Fruit fly (Drosophila melanogaster) whole organism, prepupa: ENCODE measurements around the gene CG7457.

Experiments used
- Blimp-1 ChIP-seq: fragments of 200-800 bp; sonication (Bioruptor generic); optimal IDR thresholded peaks from 3 replicates; lab custom pipeline; 2017; ENCODE audit warnings: missing biosample characterization, missing genetic modification characterization, mild to moderate bottlenecking, moderate library complexity, missing genetic modification reagents
- CG10631 ChIP-seq: fragments of 200-800 bp; sonication (Bioruptor generic); optimal IDR thresholded peaks from 2 replicates; lab custom pipeline; 2016; ENCODE audit warnings: missing biosample characterization, missing genetic modification characterization
- CG11294 ChIP-seq: fragments of 200-800 bp; sonication (Bioruptor generic); IDR thresholded peaks from 2 replicates; pipeline ENCODE4 v1.3.6; 2022; ENCODE audit warnings: missing biosample characterization, missing genetic modification characterization
- CG11762 ChIP-seq: fragments of 200-800 bp; sonication (Bioruptor generic); optimal IDR thresholded peaks from 3 replicates; lab custom pipeline; 2016; ENCODE audit warnings: missing biosample characterization, missing genetic modification characterization; ENCODE audit not compliant: insufficient read depth
- CG15336 ChIP-seq: fragments of 200-800 bp; sonication (Bioruptor generic); IDR thresholded peaks from 2 replicates; pipeline ENCODE4 v1.3.6; 2022; ENCODE audit warnings: missing biosample characterization, missing genetic modification characterization
- CG1621 ChIP-seq: fragments of 200-800 bp; sonication (Bioruptor generic); optimal IDR thresholded peaks from 3 replicates; lab custom pipeline; 2018; ENCODE audit warnings: missing biosample characterization, mild to moderate bottlenecking, missing genetic modification characterization
- CG16779 ChIP-seq: fragments of 200-800 bp; sonication (Bioruptor generic); optimal IDR thresholded peaks from 3 replicates; lab custom pipeline; 2017; ENCODE audit warnings: missing biosample characterization, mild to moderate bottlenecking, missing genetic modification characterization
- CG3032 ChIP-seq: fragments of 200-800 bp; optimal IDR thresholded peaks from 2 replicates; lab custom pipeline; 2019; ENCODE audit warnings: missing biosample characterization, mild to moderate bottlenecking, missing genetic modification characterization, moderate library complexity
- CG31627 ChIP-seq: fragments of 200-800 bp; sonication (Bioruptor generic); optimal IDR thresholded peaks from 3 replicates; lab custom pipeline; 2016; ENCODE audit warnings: missing biosample characterization, missing genetic modification characterization
- CG3919 ChIP-seq: fragments of 200-800 bp; sonication (Bioruptor generic); optimal IDR thresholded peaks from 3 replicates; lab custom pipeline; 2016; ENCODE audit warnings: missing biosample characterization, missing genetic modification characterization
- CG4318 ChIP-seq: fragments of 200-800 bp; sonication (Bioruptor generic); optimal IDR thresholded peaks from 3 replicates; lab custom pipeline; 2017; ENCODE audit warnings: missing biosample characterization, mild to moderate bottlenecking, missing genetic modification characterization
- CG6163 ChIP-seq: fragments of 200-800 bp; sonication (Bioruptor generic); IDR thresholded peaks from 3 replicates; pipeline ENCODE4 v1.3.6; 2022; ENCODE audit warnings: missing biosample characterization, missing genetic modification characterization
- CG6276 ChIP-seq: fragments of 200-800 bp; sonication (Bioruptor generic); optimal IDR thresholded peaks from 2 replicates; lab custom pipeline; 2017; ENCODE audit warnings: missing biosample characterization, mild to moderate bottlenecking, missing genetic modification characterization
- CG6792 ChIP-seq: fragments of 200-800 bp; sonication (Bioruptor generic); optimal IDR thresholded peaks from 3 replicates; lab custom pipeline; 2016; ENCODE audit warnings: missing biosample characterization, missing genetic modification characterization
- CG6854 ChIP-seq: fragments of 200-800 bp; sonication (Bioruptor generic); optimal IDR thresholded peaks from 2 replicates; lab custom pipeline; 2017; ENCODE audit warnings: missing biosample characterization, mild to moderate bottlenecking, missing genetic modification characterization
- CG8119 ChIP-seq: fragments of 200-800 bp; sonication (Bioruptor generic); IDR thresholded peaks from 3 replicates; pipeline ENCODE4 v1.3.6; 2022; ENCODE audit warnings: missing biosample characterization, missing genetic modification characterization
- CG8319 ChIP-seq: fragments of 200-800 bp; sonication (Bioruptor generic); optimal IDR thresholded peaks from 3 replicates; lab custom pipeline; 2016; ENCODE audit warnings: missing biosample characterization, missing genetic modification characterization
- CG8632 ChIP-seq: fragments of 200-800 bp; sonication (Bioruptor generic); optimal IDR thresholded peaks from 3 replicates; lab custom pipeline; 2016; ENCODE audit warnings: missing biosample characterization, missing genetic modification characterization
- Eip75B ChIP-seq: fragments of 200-800 bp; sonication (Bioruptor generic); optimal IDR thresholded peaks from 3 replicates; lab custom pipeline; 2016; ENCODE audit warnings: missing biosample characterization, missing genetic modification characterization
- Eip78C ChIP-seq: fragments of 200-800 bp; sonication (Bioruptor generic); peaks from one replicate; lab custom pipeline; 2016; ENCODE audit warnings: missing biosample characterization, missing genetic modification characterization
- Eip93F ChIP-seq: fragments of 200-800 bp; sonication (Bioruptor generic); optimal IDR thresholded peaks from 2 replicates; lab custom pipeline; 2016; ENCODE audit warnings: missing biosample characterization, mild to moderate bottlenecking, missing genetic modification characterization
- Ets21C ChIP-seq: fragments of 200-800 bp; sonication (Bioruptor generic); optimal IDR thresholded peaks from 3 replicates; lab custom pipeline; 2016; ENCODE audit warnings: missing biosample characterization, missing genetic modification characterization
- Ets96B ChIP-seq: fragments of 200-800 bp; optimal IDR thresholded peaks from 2 replicates; lab custom pipeline; 2019; ENCODE audit warnings: missing biosample characterization, mild to moderate bottlenecking, missing genetic modification characterization, moderate library complexity
- Gug ChIP-seq: fragments of 200-800 bp; sonication (Bioruptor generic); IDR thresholded peaks from 2 replicates; pipeline ENCODE4 v1.3.6; 2022; ENCODE audit warnings: missing biosample characterization, missing genetic modification characterization
- Hr38 ChIP-seq: sonication (Bioruptor generic); optimal IDR thresholded peaks from 2 replicates; lab custom pipeline; 2016; ENCODE audit warnings: missing biosample characterization, missing genetic modification characterization
- Hr39 ChIP-seq: fragments of 200-800 bp; sonication (Bioruptor generic); optimal IDR thresholded peaks from 2 replicates; lab custom pipeline; 2016; ENCODE audit warnings: missing biosample characterization, missing genetic modification characterization
- Hr4 ChIP-seq: fragments of 200-800 bp; sonication (Bioruptor generic); optimal IDR thresholded peaks from 3 replicates; lab custom pipeline; 2016; ENCODE audit warnings: missing biosample characterization, missing genetic modification characterization
- Met ChIP-seq: fragments of 200-800 bp; sonication (Bioruptor generic); optimal IDR thresholded peaks from 3 replicates; lab custom pipeline; 2016; ENCODE audit warnings: missing biosample characterization, missing genetic modification characterization
- OdsH ChIP-seq: fragments of 200-800 bp; sonication (Bioruptor generic); optimal IDR thresholded peaks from 3 replicates; lab custom pipeline; 2016; ENCODE audit warnings: missing biosample characterization, missing genetic modification characterization
- Sox102F ChIP-seq: fragments of 200-800 bp; sonication (Bioruptor generic); optimal IDR thresholded peaks from 2 replicates; lab custom pipeline; 2016; ENCODE audit warnings: missing biosample characterization, mild to moderate bottlenecking, missing genetic modification characterization
- achi ChIP-seq: fragments of 200-800 bp; sonication (Bioruptor generic); optimal IDR thresholded peaks from 3 replicates; lab custom pipeline; 2016; ENCODE audit warnings: missing biosample characterization, missing genetic modification characterization
- cyc ChIP-seq: fragments of 200-800 bp; sonication (Bioruptor generic); optimal IDR thresholded peaks from 3 replicates; lab custom pipeline; 2016; ENCODE audit warnings: missing biosample characterization, missing genetic modification characterization
- dac ChIP-seq: fragments of 200-800 bp; sonication (Bioruptor generic); optimal IDR thresholded peaks from 2 replicates; lab custom pipeline; 2017; ENCODE audit warnings: missing biosample characterization, mild to moderate bottlenecking, missing genetic modification characterization
- dsx ChIP-seq: fragments of 200-800 bp; optimal IDR thresholded peaks from 3 replicates; lab custom pipeline; 2019; ENCODE audit warnings: missing biosample characterization, mild to moderate bottlenecking, missing genetic modification characterization, moderate library complexity; ENCODE audit not compliant: poor library complexity, severe bottlenecking
- eg ChIP-seq: fragments of 200-800 bp; sonication (Bioruptor generic); IDR thresholded peaks from 3 replicates; pipeline ENCODE4 v1.3.6; 2022; ENCODE audit warnings: missing biosample characterization, missing genetic modification characterization
- esn ChIP-seq: fragments of 200-800 bp; sonication (Bioruptor generic); optimal IDR thresholded peaks from 2 replicates; lab custom pipeline; 2016; ENCODE audit warnings: missing biosample characterization, mild to moderate bottlenecking, missing genetic modification characterization, moderate library complexity
- fd59A ChIP-seq: fragments of 200-800 bp; sonication (Bioruptor generic); optimal IDR thresholded peaks from 2 replicates; lab custom pipeline; 2017; ENCODE audit warnings: missing biosample characterization, mild to moderate bottlenecking, missing genetic modification characterization, missing genetic modification reagents
- fd85E ChIP-seq: fragments of 200-800 bp; sonication (Bioruptor generic); optimal IDR thresholded peaks from 3 replicates; lab custom pipeline; 2016; ENCODE audit warnings: missing biosample characterization, missing genetic modification characterization
- fkh ChIP-seq: fragments of 200-800 bp; sonication (Bioruptor generic); optimal IDR thresholded peaks from 3 replicates; lab custom pipeline; 2017; ENCODE audit warnings: missing biosample characterization, mild to moderate bottlenecking, missing genetic modification characterization, moderate library complexity
- lz ChIP-seq: fragments of 200-800 bp; sonication (Bioruptor generic); optimal IDR thresholded peaks from 3 replicates; lab custom pipeline; 2016; ENCODE audit warnings: missing biosample characterization, missing genetic modification characterization
- net ChIP-seq: fragments of 200-800 bp; sonication (Bioruptor generic); optimal IDR thresholded peaks from 3 replicates; lab custom pipeline; 2016; ENCODE audit warnings: missing biosample characterization, missing genetic modification characterization
- ss ChIP-seq, 2 experiments: fragments of 200-800 bp; sonication (Bioruptor generic); optimal IDR thresholded peaks; 2 replicates in 1 of 2; 3 replicates in 1 of 2; lab custom pipeline; 2017 to 2018; ENCODE audit warnings: mild to moderate bottlenecking in 2 of 2, missing biosample characterization in 2 of 2, missing genetic modification characterization in 2 of 2, moderate library complexity in 1 of 2
- svp ChIP-seq: fragments of 200-800 bp; sonication (Bioruptor generic); peaks from one replicate; lab custom pipeline; 2016; ENCODE audit warnings: missing biosample characterization, missing genetic modification characterization
- vri ChIP-seq: fragments of 200-800 bp; sonication (Bioruptor generic); optimal IDR thresholded peaks from 3 replicates; lab custom pipeline; 2016; ENCODE audit warnings: missing biosample characterization, mild to moderate bottlenecking, missing genetic modification characterization

Gene CG7457

dm6 chr3L:7741953-7742352, 15.7 kb upstream of the CG7457 start:
- no peak for TF ChIP-seq CG10631 (GFP tag; lab: Kevin White, UChicago)
- TF ChIP-seq Eip78C (GFP tag; lab: Kevin White, UChicago) = peak; percentile 48
- no peak for TF ChIP-seq OdsH (GFP tag; lab: Kevin White, UChicago)
- TF ChIP-seq CG16779 (tag; lab: Kevin White, UChicago) = no peak
- no peak for TF ChIP-seq Ets96B (tag; lab: Kevin White, UChicago)
- no peak for TF ChIP-seq Hr4 (GFP tag; lab: Kevin White, UChicago)
- no peak for TF ChIP-seq CG31627
- TF ChIP-seq Met (GFP tag; lab: Kevin White, UChicago) = no peak

DNA sequence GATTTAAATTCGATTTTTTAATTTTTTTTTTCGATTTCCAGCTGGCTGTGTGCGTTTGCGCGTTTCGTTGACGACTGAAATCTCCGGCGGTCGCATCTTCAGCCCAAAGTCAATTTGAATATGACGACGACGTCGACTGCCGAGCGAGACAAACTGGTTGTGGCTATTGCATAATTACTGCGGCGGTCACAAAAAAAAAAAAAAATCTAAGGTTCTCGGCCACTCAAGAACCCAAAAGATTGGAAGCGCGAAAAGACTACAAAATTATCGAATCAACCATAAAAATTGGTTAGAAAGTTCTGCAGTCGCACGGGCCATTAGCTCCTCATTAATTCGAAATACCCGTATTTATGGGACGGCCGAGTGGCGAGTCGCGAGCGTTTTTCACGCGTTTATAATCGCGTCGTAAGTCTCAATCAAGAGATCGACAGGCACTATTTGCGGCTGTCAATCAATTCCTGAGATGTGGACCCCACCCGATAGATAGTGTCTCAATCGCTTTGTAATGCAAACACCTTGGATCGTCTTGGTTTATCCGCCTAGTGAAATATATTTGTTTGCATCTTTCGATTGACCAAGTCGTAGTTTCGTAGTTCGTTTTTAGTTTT, 6.0 kb upstream of the CG7457 start, which contains the start of gene CG8492:
Gene CG8492, minus strand, starts transcription at position 51 of the 608 bp plus-strand sequence.
- no peak for TF ChIP-seq CG31627
- no peak for TF ChIP-seq CG4318
- TF ChIP-seq CG1621 = no peak
- no peak for TF ChIP-seq Eip93F
- TF ChIP-seq dsx (GFP tag; lab: Kevin White, UChicago) = no peak
- no peak for TF ChIP-seq Ets21C (GFP tag; lab: Kevin White, UChicago)
- no peak for TF ChIP-seq lz
- no peak for TF ChIP-seq Gug (GFP tag; lab: Robert Waterston, UW)
- TF ChIP-seq Blimp-1 = no peak
- no peak for TF ChIP-seq Hr38 (GFP tag; lab: Kevin White, UChicago)
- no peak for TF ChIP-seq Hr4 (GFP tag; lab: Kevin White, UChicago)
- no peak for TF ChIP-seq Eip75B (GFP tag; lab: Kevin White, UChicago)

DNA sequence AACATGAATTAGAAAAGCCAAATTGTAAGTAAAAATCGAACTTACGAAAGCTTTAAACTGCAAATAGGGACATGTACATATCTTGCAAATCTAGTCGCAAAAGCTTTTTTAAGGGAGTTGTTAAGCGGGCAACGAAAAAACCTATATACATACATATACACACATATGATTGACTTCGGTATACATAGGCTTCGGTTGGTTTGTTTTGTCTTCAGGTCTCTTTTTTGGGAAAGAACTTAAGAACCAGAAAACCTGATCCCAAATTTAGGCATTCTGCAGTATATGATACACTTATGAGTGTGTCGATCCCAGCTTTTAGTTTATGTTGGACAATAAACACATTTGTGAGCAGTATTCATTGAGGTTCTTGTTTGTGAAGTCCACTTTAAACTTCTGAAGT, 417 bp upstream of the CG7457 start:
- no peak for TF ChIP-seq Met (GFP tag; lab: Kevin White, UChicago)
- TF ChIP-seq eg = no peak
- TF ChIP-seq Ets96B (tag; lab: Kevin White, UChicago) = no peak
- TF ChIP-seq Hr39 (GFP tag; lab: Kevin White, UChicago) = no peak
- no peak for TF ChIP-seq Gug (GFP tag; lab: Robert Waterston, UW)
- TF ChIP-seq net (GFP tag; lab: Kevin White, UChicago) = no peak
- TF ChIP-seq CG4318 = no peak
- TF ChIP-seq svp (GFP tag; lab: Kevin White, UChicago) = no peak
- TF ChIP-seq dac = no peak
- no peak for TF ChIP-seq CG6276 (GFP tag; lab: Kevin White, UChicago)
- TF ChIP-seq cyc = no peak
- TF ChIP-seq Eip75B (GFP tag; lab: Kevin White, UChicago) = no peak
- TF ChIP-seq CG6163 (GFP tag; lab: Robert Waterston, UW) = no peak
- TF ChIP-seq achi = no peak
- TF ChIP-seq CG11762 = no peak
- TF ChIP-seq CG6792 (GFP tag; lab: Kevin White, UChicago) = no peak
- TF ChIP-seq ss (GFP tag; optimal IDR thresholded peaks at IDR 0.05; lab: Kevin White, UChicago) = no peak
- TF ChIP-seq CG8319 (GFP tag; lab: Kevin White, UChicago) = no peak

DNA sequence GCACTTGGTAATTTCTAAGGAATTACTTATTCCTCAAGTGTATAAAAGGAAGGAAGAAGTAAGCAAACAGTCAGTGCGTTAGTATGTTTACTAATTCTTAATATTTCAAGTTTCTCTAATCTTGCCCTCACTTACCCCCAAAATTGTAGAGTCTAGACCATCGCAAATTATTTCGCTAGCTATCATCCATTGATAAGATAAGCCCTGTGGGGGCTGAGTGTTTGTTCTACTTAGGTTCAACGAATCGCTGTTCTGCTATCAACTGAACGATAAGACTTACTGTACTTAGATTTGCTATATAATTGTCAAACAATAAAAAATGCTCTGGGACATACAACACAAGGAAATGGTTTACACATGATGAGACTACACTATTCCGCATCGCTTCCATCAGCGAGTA, 4.7 kb downstream of the CG7457 start:
- TF ChIP-seq Eip93F (peak; percentile 72), CG6854 (no peak), CG3919 (GFP tag; lab: Kevin White, UChicago) (no peak), CG4318 (no peak), OdsH (GFP tag; lab: Kevin White, UChicago) (no peak)

dm6 chr3L:7719418-7719789, 6.9 kb downstream of the CG7457 start:
- TF ChIP-seq esn (GFP tag; lab: Kevin White, UChicago) = no peak
- TF ChIP-seq CG8632 (GFP tag; lab: Kevin White, UChicago) = no peak
- no peak for TF ChIP-seq CG3919 (GFP tag; lab: Kevin White, UChicago)
- TF ChIP-seq fd59A = no peak
- TF ChIP-seq CG15336 (GFP tag; lab: Robert Waterston, UW) = 0 out of 2 replicates have a peak, but pooled peaks have one; percentile 5
- no peak for TF ChIP-seq Eip93F
- TF ChIP-seq CG3032 (tag; lab: Kevin White, UChicago) = no peak
- no peak for TF ChIP-seq fd85E (GFP tag; lab: Kevin White, UChicago)
- no peak for TF ChIP-seq Hr38 (GFP tag; lab: Kevin White, UChicago)
- no peak for TF ChIP-seq CG11294 (GFP tag; lab: Robert Waterston, UW)
- no peak for TF ChIP-seq Ets21C (GFP tag; lab: Kevin White, UChicago)
- TF ChIP-seq svp (GFP tag; lab: Kevin White, UChicago) = no peak
- no peak for TF ChIP-seq Ets96B (tag; lab: Kevin White, UChicago)
- no peak for TF ChIP-seq Blimp-1
- TF ChIP-seq CG4318 = no peak
- no peak for TF ChIP-seq Eip75B (GFP tag; lab: Kevin White, UChicago)
- TF ChIP-seq Sox102F (GFP tag; lab: Kevin White, UChicago) = no peak
- no peak for TF ChIP-seq dac
- TF ChIP-seq fkh (GFP tag; lab: Kevin White, UChicago) = no peak
- TF ChIP-seq vri = no peak
- no peak for TF ChIP-seq CG8119 (GFP tag; lab: Robert Waterston, UW)
